Worm (Caenorhabditis elegans): ENCODE results near the gene H06H21.11.

DNA sequence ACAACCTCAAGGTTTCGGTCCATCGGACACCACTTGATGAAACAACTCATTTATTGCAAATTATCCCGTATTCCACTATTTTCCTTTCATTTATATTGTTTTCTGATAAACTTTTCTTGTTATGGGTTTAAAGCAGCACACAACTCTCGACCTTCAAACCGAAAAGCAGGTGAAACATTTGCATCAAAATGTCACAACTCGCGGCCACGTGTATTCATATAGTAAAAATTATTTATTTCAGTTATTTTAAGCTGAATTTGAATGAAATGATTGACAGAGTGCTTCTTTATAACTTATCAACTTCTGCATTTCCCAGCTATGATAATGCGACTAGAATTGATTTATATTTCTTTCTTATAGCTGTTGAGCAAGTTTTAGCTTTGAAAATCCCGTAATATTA is 4.7 kb upstream of the H06H21.11 start, which contains the start of gene srw-95:
- TF ChIP-seq unc-62 (GFP tag; optimal IDR thresholded peaks at IDR 0.05) (no peak), ceh-82 (tag; optimal IDR thresholded peaks at IDR 0.05) (no peak), nhr-129 (tag; optimal IDR thresholded peaks at IDR 0.05) (no peak), zag-1 (tag; optimal IDR thresholded peaks at IDR 0.05) (no peak), skn-1 (tag; optimal IDR thresholded peaks at IDR 0.05) (no peak), lin-39 (tag; optimal IDR thresholded peaks at IDR 0.05) (no peak)

Measured in whole organism, L2 larva.